Worm (Caenorhabditis elegans): ENCODE measurements around the gene T28A11.18.

- no peak for TF ChIP-seq lin-39 (tag; optimal IDR thresholded peaks at IDR 0.05)
- no peak for TF ChIP-seq xbp-1 (tag; optimal IDR thresholded peaks at IDR 0.05)
These were observed 29.9 kb upstream of the T28A11.18 start, which contains the start of gene srx-122 for ce11 chrV:3297764-3298163.
